Worm (Caenorhabditis elegans) whole organism, mixed stage, embryonic: ENCODE data around the gene ugt-15.

Experiments
- mls-2 ChIP-seq: sonication (generic microtip); optimal IDR thresholded peaks from 2 replicates; lab custom pipeline; 2016; ENCODE audit warnings: mild to moderate bottlenecking, missing genetic modification characterization, moderate library complexity, missing compliant biosample characterization
- unc-62 ChIP-seq: fragments of 150-350 bp; optimal IDR thresholded peaks from 2 replicates; lab custom pipeline; 2014; ENCODE audit warnings: missing biosample characterization, missing genetic modification reagents, missing genetic modification characterization

ce11 chrV:12824777-12825176, 2.5 kb upstream of the ugt-15 start, which contains the start of gene ugt-16:
- TF ChIP-seq mls-2, result no peak
- TF ChIP-seq unc-62 (GFP tag; lab: Kevin White, UChicago), result no peak
